Fruit fly (Drosophila melanogaster): ENCODE data around the gene mud.

mud gene

dm6 chrX:14247035-14247786 lies at the start of gene mud (continued):
- no peak for TF ChIP-seq Jarid2 (GFP tag; optimal IDR thresholded peaks at IDR 0.05)
- TF ChIP-seq CG32767 (GFP tag; IDR thresholded peaks at IDR 0.05) = no peak
- no peak for TF ChIP-seq Sox102F (GFP tag; optimal IDR thresholded peaks at IDR 0.05)
- no peak for TF ChIP-seq CG10565 (GFP tag; optimal IDR thresholded peaks at IDR 0.05)
- TF ChIP-seq CG13775 (GFP tag; optimal IDR thresholded peaks at IDR 0.05) = peak; percentile 61
- TF ChIP-seq gsb (GFP tag; IDR thresholded peaks at IDR 0.05) = no peak
- no peak for TF ChIP-seq Vsx1 (GFP tag; optimal IDR thresholded peaks at IDR 0.05)
- TF ChIP-seq CG16863 (GFP tag; optimal IDR thresholded peaks at IDR 0.05) = no peak
- TF ChIP-seq Sry-β (GFP tag; optimal IDR thresholded peaks at IDR 0.05) = peak; percentile 1
- TF ChIP-seq CG10209 (GFP tag; optimal IDR thresholded peaks at IDR 0.05) = peak; percentile 44
- TF ChIP-seq CG17186 (GFP tag; optimal IDR thresholded peaks at IDR 0.05) = peak; percentile 43
- no peak for TF ChIP-seq cas (GFP tag; IDR thresholded peaks at IDR 0.05)
- peak; percentile 18 for TF ChIP-seq az2 (GFP tag; optimal IDR thresholded peaks at IDR 0.05)
- TF ChIP-seq amos (GFP tag; IDR thresholded peaks at IDR 0.05; ENCODE audit: partially characterized antibody) = peak; percentile 77
- TF ChIP-seq nerfin-2 (GFP tag; IDR thresholded peaks at IDR 0.05; ENCODE audit: partially characterized antibody) = peak; percentile 69
- TF ChIP-seq CG30020 (tag; optimal IDR thresholded peaks at IDR 0.05) = peak; percentile 90
- no peak for TF ChIP-seq CG3838 (GFP tag; optimal IDR thresholded peaks at IDR 0.05)
- no peak for TF ChIP-seq CG6254 (GFP tag; optimal IDR thresholded peaks at IDR 0.05)
- no peak for TF ChIP-seq CG5245 (GFP tag; optimal IDR thresholded peaks at IDR 0.05)
- no peak for TF ChIP-seq gro (GFP tag; optimal IDR thresholded peaks at IDR 0.05)
- 0 out of 3 replicates have a peak, but pooled peaks have one; percentile 33 for TF ChIP-seq Mrtf (GFP tag; IDR thresholded peaks at IDR 0.05)
- TF ChIP-seq ac (GFP tag; optimal IDR thresholded peaks at IDR 0.05) = no peak
- TF ChIP-seq NFAT (GFP tag; IDR thresholded peaks at IDR 0.05) = 0 out of 2 replicates have a peak, but pooled peaks have one; percentile 26
- TF ChIP-seq ato (GFP tag; IDR thresholded peaks at IDR 0.05; ENCODE audit: partially characterized antibody) = peak; percentile 74
- TF ChIP-seq row (GFP tag; IDR thresholded peaks at IDR 0.05) = peak; percentile 80
- TF ChIP-seq shn (GFP tag; optimal IDR thresholded peaks at IDR 0.05) = no peak
- no peak for TF ChIP-seq Fer2 (tag; optimal IDR thresholded peaks at IDR 0.05)
- no peak for TF ChIP-seq gsb-n (tag; optimal IDR thresholded peaks at IDR 0.05)
- no peak for TF ChIP-seq fd64A (GFP tag; optimal IDR thresholded peaks at IDR 0.05)
- no peak for TF ChIP-seq CG10543 (GFP tag; optimal IDR thresholded peaks at IDR 0.05)
- no peak for TF ChIP-seq CG10321 (GFP tag; IDR thresholded peaks at IDR 0.05)
- TF ChIP-seq so (GFP tag; IDR thresholded peaks at IDR 0.05) = no peak
- no peak for TF ChIP-seq maf-S (GFP tag; optimal IDR thresholded peaks at IDR 0.05)
- TF ChIP-seq NC2α (GFP tag; optimal IDR thresholded peaks at IDR 0.05) = no peak
- TF ChIP-seq Asciz (GFP tag; optimal IDR thresholded peaks at IDR 0.05) = no peak
- TF ChIP-seq usp (GFP tag; optimal IDR thresholded peaks at IDR 0.05) = no peak
- TF ChIP-seq dan (GFP tag; IDR thresholded peaks at IDR 0.05) = no peak
- TF ChIP-seq nerfin-1 (tag; optimal IDR thresholded peaks at IDR 0.05) = no peak
- TF ChIP-seq Med (GFP tag) = peak; percentile 79
- TF ChIP-seq Hmx (GFP tag; optimal IDR thresholded peaks at IDR 0.05) = no peak
- TF ChIP-seq C15 (GFP tag; IDR thresholded peaks at IDR 0.05) = no peak
- no peak for TF ChIP-seq Elba2 (GFP tag; optimal IDR thresholded peaks at IDR 0.05)
- TF ChIP-seq Opbp (GFP tag; IDR thresholded peaks at IDR 0.05; ENCODE audit: partially characterized antibody) = peak; percentile 69; the same call in 2 of the 3 replicates
- TF ChIP-seq CG18476 (GFP tag; optimal IDR thresholded peaks at IDR 0.05) = no peak
- no peak for TF ChIP-seq run (tag; optimal IDR thresholded peaks at IDR 0.05)
- no peak for TF ChIP-seq Tbp (GFP tag; optimal IDR thresholded peaks at IDR 0.05)
- peak; percentile 42 for TF ChIP-seq Sin3A (optimal IDR thresholded peaks at IDR 0.05)
- no peak for TF ChIP-seq NK7.1 (GFP tag; optimal IDR thresholded peaks at IDR 0.05)
- no peak; the same call in 2 of the 3 replicates for TF ChIP-seq tgo (GFP tag; IDR thresholded peaks at IDR 0.05)
- TF ChIP-seq slou (GFP tag; optimal IDR thresholded peaks at IDR 0.05) = no peak
- TF ChIP-seq br (optimal IDR thresholded peaks at IDR 0.05) = no peak

Data from whole organism, embryonic.